Worm (Caenorhabditis elegans) whole organism, L1 larva: ENCODE results near the gene glb-29.

ENCODE experiments used
- C34B4.2 ChIP-seq: sonication (generic microtip); optimal IDR thresholded peaks from 2 replicates; lab custom pipeline; 2017; ENCODE audit warnings: mild to moderate bottlenecking, missing genetic modification characterization, missing compliant biosample characterization
- alr-1 ChIP-seq: fragments of 200-800 bp; sonication (Bioruptor generic); optimal IDR thresholded peaks from 2 replicates; lab custom pipeline; 2018; ENCODE audit warnings: borderline replicate concordance, mild to moderate bottlenecking, missing genetic modification characterization, missing compliant biosample characterization
- aly-2 ChIP-seq: fragments of 150-350 bp; optimal IDR thresholded peaks from 2 replicates; lab custom pipeline; 2014; ENCODE audit warnings: missing biosample characterization, missing genetic modification characterization
- ama-1 ChIP-seq: fragments of 150-350 bp; optimal IDR thresholded peaks from 2 replicates; lab custom pipeline; 2014
- ceh-8 ChIP-seq: fragments of 200-800 bp; sonication (Bioruptor generic); optimal IDR thresholded peaks from 2 replicates; lab custom pipeline; 2018; ENCODE audit warnings: mild to moderate bottlenecking, missing genetic modification characterization, moderate library complexity, missing compliant biosample characterization
- ceh-82 ChIP-seq, 3 experiments: fragments of 150-350 bp in 1 of 3; sonication (generic microtip) in 2 of 3; optimal IDR thresholded peaks; 2 replicates each; lab custom pipeline; 2014 to 2017; ENCODE audit warnings: missing biosample characterization in 3 of 3, missing genetic modification characterization in 3 of 3
- ces-1 ChIP-seq: fragments of 150-350 bp; optimal IDR thresholded peaks from 2 replicates; lab custom pipeline; 2014; ENCODE audit warnings: missing biosample characterization, missing genetic modification reagents, missing genetic modification characterization
- dpl-1 ChIP-seq, 3 experiments: fragments of 150-350 bp in 2 of 3; sonication (generic microtip) in 1 of 3; optimal IDR thresholded peaks; 2 replicates each; lab custom pipeline; 2014 to 2017; ENCODE audit warnings: missing biosample characterization in 3 of 3, missing genetic modification characterization in 3 of 3, missing genetic modification reagents in 3 of 3
- dsc-1 ChIP-seq: sonication (generic microtip); optimal IDR thresholded peaks from 2 replicates; lab custom pipeline; 2016; ENCODE audit warnings: mild to moderate bottlenecking, missing genetic modification characterization, missing compliant biosample characterization
- elt-3 ChIP-seq, 6 experiments: fragments of 150-350 bp in 1 of 6; sonication (generic microtip); optimal IDR thresholded peaks; 2 replicates each; lab custom pipeline; 2017 to 2018; ENCODE audit warnings: missing biosample characterization in 6 of 6, missing genetic modification characterization in 6 of 6, inconsistent platforms in 1 of 6
- ets-5 ChIP-seq: fragments of 200-800 bp; sonication (Bioruptor generic); IDR thresholded peaks from 2 replicates; pipeline ENCODE4 v1.3.6; 2022; ENCODE audit warnings: missing genetic modification characterization, missing compliant biosample characterization
- fkh-4 ChIP-seq: sonication (generic microtip); optimal IDR thresholded peaks from 2 replicates; lab custom pipeline; 2016; ENCODE audit warnings: missing compliant biosample characterization, missing genetic modification characterization, borderline replicate concordance
- fkh-8 ChIP-seq: sonication (generic microtip); optimal IDR thresholded peaks from 2 replicates; lab custom pipeline; 2016; ENCODE audit warnings: mild to moderate bottlenecking, missing genetic modification characterization, missing compliant biosample characterization
- hlh-17 ChIP-seq: fragments of 200-800 bp; sonication (Bioruptor generic); optimal IDR thresholded peaks from 2 replicates; lab custom pipeline; 2018; ENCODE audit warnings: missing genetic modification characterization, mild to moderate bottlenecking, missing compliant biosample characterization, moderate library complexity, borderline replicate concordance
- hlh-4 ChIP-seq: sonication (generic microtip); optimal IDR thresholded peaks from 2 replicates; lab custom pipeline; 2016; ENCODE audit warnings: mild to moderate bottlenecking, missing genetic modification characterization, missing compliant biosample characterization
- hpl-2 ChIP-seq: fragments of 150-350 bp; optimal IDR thresholded peaks from 2 replicates; lab custom pipeline; 2014; ENCODE audit warnings: missing biosample characterization, missing genetic modification reagents, missing genetic modification characterization
- irx-1 ChIP-seq: sonication (generic microtip); optimal IDR thresholded peaks from 2 replicates; lab custom pipeline; 2016; ENCODE audit warnings: missing genetic modification characterization, missing compliant biosample characterization
- jun-1 ChIP-seq: fragments of 150-350 bp; optimal IDR thresholded peaks from 2 replicates; lab custom pipeline; 2014; ENCODE audit warnings: missing biosample characterization, missing genetic modification reagents, missing genetic modification characterization
- lin-14 ChIP-seq: fragments of 200-800 bp; sonication (Bioruptor generic); optimal IDR thresholded peaks from 2 replicates; lab custom pipeline; 2018; ENCODE audit warnings: mild to moderate bottlenecking, missing genetic modification characterization, moderate library complexity, missing compliant biosample characterization
- lin-39 ChIP-seq: fragments of 150-350 bp; optimal IDR thresholded peaks from 2 replicates; lab custom pipeline; 2014; ENCODE audit warnings: missing biosample characterization, missing genetic modification reagents, missing genetic modification characterization
- lir-3 ChIP-seq: sonication (generic microtip); optimal IDR thresholded peaks from 2 replicates; lab custom pipeline; 2016; ENCODE audit warnings: mild to moderate bottlenecking, missing genetic modification characterization, moderate library complexity, missing compliant biosample characterization; ENCODE audit not compliant: poor library complexity
- lsy-2 ChIP-seq, 2 experiments: fragments of 150-350 bp; optimal IDR thresholded peaks; 2 replicates each; lab custom pipeline; 2014; ENCODE audit warnings: missing biosample characterization in 2 of 2, missing genetic modification characterization in 2 of 2
- mdl-1 ChIP-seq, 2 experiments: fragments of 150-350 bp; optimal IDR thresholded peaks; 2 replicates each; lab custom pipeline; 2014 to 2017; ENCODE audit warnings: missing biosample characterization in 2 of 2, missing genetic modification characterization in 2 of 2, inconsistent platforms in 1 of 2
- mep-1 ChIP-seq: fragments of 150-350 bp; optimal IDR thresholded peaks from 2 replicates; lab custom pipeline; 2014; ENCODE audit warnings: missing biosample characterization, missing genetic modification characterization
- nhr-11 ChIP-seq: fragments of 150-350 bp; optimal IDR thresholded peaks from 2 replicates; lab custom pipeline; 2014; ENCODE audit warnings: missing biosample characterization, missing genetic modification characterization
- nhr-12 ChIP-seq: sonication (generic microtip); optimal IDR thresholded peaks from 2 replicates; lab custom pipeline; 2017; ENCODE audit warnings: missing biosample characterization, missing genetic modification characterization
- nhr-19 ChIP-seq: fragments of 200-800 bp; sonication (Bioruptor generic); conservative IDR thresholded peaks from 2 replicates; pipeline ENCODE4 v1.3.6; 2022; ENCODE audit warnings: missing genetic modification characterization, missing compliant biosample characterization
- nhr-237 ChIP-seq: fragments of 150-350 bp; optimal IDR thresholded peaks from 2 replicates; lab custom pipeline; 2014; ENCODE audit warnings: missing biosample characterization, missing genetic modification characterization
- nhr-47 ChIP-seq: sonication (generic microtip); optimal IDR thresholded peaks from 2 replicates; lab custom pipeline; 2016; ENCODE audit warnings: mild to moderate bottlenecking, missing genetic modification characterization, moderate library complexity, missing compliant biosample characterization
- nhr-76 ChIP-seq: sonication (generic microtip); optimal IDR thresholded peaks from 2 replicates; lab custom pipeline; 2017; ENCODE audit warnings: missing biosample characterization, missing genetic modification characterization
- nhr-85 ChIP-seq: sonication (generic microtip); peaks from one replicate; lab custom pipeline; 2016; ENCODE audit warnings: missing genetic modification characterization, inconsistent platforms, missing compliant biosample characterization
- pag-3 ChIP-seq: sonication (generic microtip); optimal IDR thresholded peaks from 2 replicates; lab custom pipeline; 2017; ENCODE audit warnings: missing genetic modification characterization, mild to moderate bottlenecking, missing compliant biosample characterization, antibody characterized with exemption, borderline replicate concordance; ENCODE audit not compliant: insufficient read depth
- pax-3 ChIP-seq: fragments of 200-800 bp; sonication (Bioruptor generic); optimal IDR thresholded peaks from 2 replicates; lab custom pipeline; 2018; ENCODE audit warnings: mild to moderate bottlenecking, missing genetic modification characterization, moderate library complexity, missing compliant biosample characterization
- pqm-1 ChIP-seq: sonication (generic microtip); optimal IDR thresholded peaks from 3 replicates; lab custom pipeline; 2017; ENCODE audit warnings: missing biosample characterization, missing genetic modification characterization
- skn-1 ChIP-seq: fragments of 150-350 bp; optimal IDR thresholded peaks from 2 replicates; lab custom pipeline; 2014; ENCODE audit warnings: missing biosample characterization, missing genetic modification characterization
- sox-4 ChIP-seq: sonication (generic microtip); optimal IDR thresholded peaks from 2 replicates; lab custom pipeline; 2016; ENCODE audit warnings: missing genetic modification characterization, missing compliant biosample characterization
- swsn-7 ChIP-seq: sonication (generic microtip); optimal IDR thresholded peaks from 2 replicates; lab custom pipeline; 2016; ENCODE audit warnings: missing genetic modification characterization, missing compliant biosample characterization
- tbx-2 ChIP-seq: sonication (generic microtip); optimal IDR thresholded peaks from 2 replicates; lab custom pipeline; 2016; ENCODE audit warnings: missing genetic modification characterization, missing compliant biosample characterization
- tlp-1 ChIP-seq: fragments of 150-350 bp; optimal IDR thresholded peaks from 2 replicates; lab custom pipeline; 2014; ENCODE audit warnings: missing biosample characterization, missing genetic modification characterization
- unc-30 ChIP-seq: sonication (generic microtip); optimal IDR thresholded peaks from 2 replicates; lab custom pipeline; 2017; ENCODE audit warnings: missing biosample characterization, missing genetic modification characterization
- unc-62 ChIP-seq: fragments of 150-350 bp; optimal IDR thresholded peaks from 2 replicates; lab custom pipeline; 2014; ENCODE audit warnings: missing biosample characterization, missing genetic modification reagents, missing genetic modification characterization
- unc-98 ChIP-seq: fragments of 200-800 bp; sonication (Bioruptor generic); IDR thresholded peaks from 2 replicates; pipeline ENCODE4 v1.3.6; 2022; ENCODE audit warnings: missing genetic modification characterization, missing compliant biosample characterization
- ztf-4 ChIP-seq: fragments of 150-350 bp; optimal IDR thresholded peaks from 2 replicates; lab custom pipeline; 2014; ENCODE audit warnings: missing biosample characterization, missing genetic modification characterization

Gene glb-29

ce11 chrII:11967507-11968127 is 41.3 kb upstream of the glb-29 start, which contains the start of gene W03C9.5 (continued):
- TF ChIP-seq nhr-12 (tag; lab: Kevin White, UChicago) (no peak), unc-30 (tag; lab: Kevin White, UChicago) (no peak)

- TF ChIP-seq elt-3 (tag; optimal IDR thresholded peaks at IDR 0.05; lab: Kevin White, UChicago) (no peak), nhr-19 (no peak), sox-4 (tag; lab: Kevin White, UChicago) (no peak), ets-5 (GFP tag; lab: Robert Waterston, UW) (no peak), C34B4.2 (no peak), fkh-4 (no peak), dpl-1 (GFP tag; optimal IDR thresholded peaks at IDR 0.05; lab: Kevin White, UChicago) (no peak), ceh-82 (tag; optimal IDR thresholded peaks at IDR 0.05; lab: Kevin White, UChicago) (no peak), lsy-2 (tag; optimal IDR thresholded peaks at IDR 0.05; lab: Kevin White, UChicago) (no peak), unc-62 (GFP tag; lab: Kevin White, UChicago) (no peak), swsn-7 (tag; lab: Kevin White, UChicago) (no peak)
These were observed 40.6 kb upstream of the glb-29 start, which contains the start of gene mex-1 for ce11 chrII:11968275-11968674. Gene mex-1 (plus strand): TSS chrII:11968637.

ce11 chrII:11969033-11969432 is 39.8 kb upstream of the glb-29 start:
- TF ChIP-seq unc-98 (GFP tag; lab: Robert Waterston, UW) (no peak), unc-30 (tag; lab: Kevin White, UChicago) (no peak), lir-3 (tag; lab: Kevin White, UChicago) (no peak), hlh-17 (GFP tag; lab: Kevin White, UChicago) (no peak), ceh-8 (GFP tag; lab: Kevin White, UChicago) (no peak), pag-3 (no peak), nhr-47 (tag; lab: Kevin White, UChicago) (no peak), ces-1 (GFP tag; lab: Kevin White, UChicago) (no peak), nhr-11 (tag; lab: Kevin White, UChicago) (no peak), nhr-237 (tag; lab: Kevin White, UChicago) (no peak), hpl-2 (no peak), mdl-1 (tag; optimal IDR thresholded peaks at IDR 0.05; lab: Kevin White, UChicago) (no peak), mep-1 (tag; lab: Kevin White, UChicago) (no peak), jun-1 (tag; lab: Kevin White, UChicago) (no peak), fkh-8 (tag; lab: Kevin White, UChicago) (no peak), dsc-1 (no peak), lin-39 (tag; lab: Kevin White, UChicago) (no peak), ama-1 (lab: Kevin White, UChicago) (no peak), pqm-1 (tag; lab: Kevin White, UChicago) (no peak), irx-1 (tag; lab: Kevin White, UChicago) (no peak)

ce11 chrII:11971009-11971636 is 37.7 kb upstream of the glb-29 start:
- TF ChIP-seq tbx-2 (tag; lab: Kevin White, UChicago) (no peak), skn-1 (tag; lab: Kevin White, UChicago) (no peak), lir-3 (tag; lab: Kevin White, UChicago) (no peak), nhr-76 (tag; lab: Kevin White, UChicago) (no peak), nhr-85 (tag; lab: Kevin White, UChicago) (no peak), pax-3 (tag; lab: Kevin White, UChicago) (no peak), nhr-11 (tag; lab: Kevin White, UChicago) (no peak), lin-14 (no peak), ztf-4 (no peak), hlh-4 (tag; lab: Kevin White, UChicago) (no peak), tlp-1 (tag; lab: Kevin White, UChicago) (no peak), alr-1 (tag; lab: Kevin White, UChicago) (no peak), aly-2 (tag; lab: Kevin White, UChicago) (no peak)
